Worm (Caenorhabditis elegans) whole organism, young adult: ENCODE data around the gene R03H10.7.

Source experiments
- Y67H2A.10 ChIP-seq: fragments of 200-800 bp; sonication (Bioruptor generic); conservative IDR thresholded peaks from 2 replicates; pipeline ENCODE4 v1.3.6; 2022; ENCODE audit warnings: missing genetic modification reagents, missing genetic modification characterization, missing compliant biosample characterization
- gei-17 ChIP-seq: fragments of 200-800 bp; sonication (Bioruptor generic); optimal IDR thresholded peaks from 2 replicates; lab custom pipeline; 2018; ENCODE audit warnings: mild to moderate bottlenecking, missing genetic modification characterization, missing compliant biosample characterization

DNA sequence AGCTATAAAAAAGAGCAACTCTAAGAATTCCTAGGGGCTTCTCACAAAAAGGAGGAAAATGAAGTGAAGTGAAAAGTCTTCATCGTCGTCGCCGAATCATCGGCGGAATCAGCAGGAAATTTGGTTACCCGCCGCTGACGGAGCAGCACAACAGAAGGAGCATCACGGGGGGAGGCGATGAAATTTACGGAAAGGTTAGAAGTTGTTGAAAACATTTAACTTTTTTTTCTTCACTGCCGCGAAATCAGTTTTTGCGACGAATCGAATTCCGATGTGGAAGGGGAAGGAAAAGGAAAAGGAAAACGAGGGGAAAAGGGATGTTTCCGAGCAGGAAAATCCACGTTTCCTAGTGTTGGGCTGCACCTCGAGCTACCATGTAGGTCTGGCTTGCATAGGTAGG lies 45.4 kb downstream of the R03H10.7 start:
- no peak for TF ChIP-seq gei-17
- no peak for TF ChIP-seq Y67H2A.10
